Worm (Caenorhabditis elegans) whole organism, mixed stage, embryonic: ENCODE data around the gene delm-1.

Experiments
- ceh-43 ChIP-seq: fragments of 200-800 bp; sonication (Bioruptor generic); optimal IDR thresholded peaks from 2 replicates; lab custom pipeline; 2018; ENCODE audit warnings: mild to moderate bottlenecking, missing genetic modification characterization, moderate library complexity, missing compliant biosample characterization
- drap-1 ChIP-seq: fragments of 200-800 bp; sonication (Bioruptor generic); optimal IDR thresholded peaks from 3 replicates; lab custom pipeline; 2018; ENCODE audit warnings: mild to moderate bottlenecking, missing genetic modification characterization, missing compliant biosample characterization
- lin-13 ChIP-seq: fragments of 150-350 bp; optimal IDR thresholded peaks from 2 replicates; lab custom pipeline; 2014; ENCODE audit warnings: missing biosample characterization, missing genetic modification characterization
- mep-1 ChIP-seq: fragments of 150-350 bp; optimal IDR thresholded peaks from 2 replicates; lab custom pipeline; 2017; ENCODE audit warnings: missing biosample characterization, missing genetic modification reagents, missing genetic modification characterization, inconsistent platforms
- nhr-12 ChIP-seq: fragments of 150-350 bp; optimal IDR thresholded peaks from 2 replicates; lab custom pipeline; 2014; ENCODE audit warnings: missing biosample characterization, missing genetic modification characterization
- pha-4 ChIP-seq: fragments of 150-350 bp; optimal IDR thresholded peaks from 2 replicates; lab custom pipeline; 2018; ENCODE audit warnings: missing biosample characterization, missing genetic modification reagents, missing genetic modification characterization
- snpc-4 ChIP-seq: fragments of 150-350 bp; optimal IDR thresholded peaks from 2 replicates; lab custom pipeline; 2014; ENCODE audit warnings: missing biosample characterization, missing genetic modification characterization
- ztf-11 ChIP-seq: fragments of 150-350 bp; optimal IDR thresholded peaks from 2 replicates; lab custom pipeline; 2014; ENCODE audit warnings: missing biosample characterization, missing genetic modification characterization

DNA sequence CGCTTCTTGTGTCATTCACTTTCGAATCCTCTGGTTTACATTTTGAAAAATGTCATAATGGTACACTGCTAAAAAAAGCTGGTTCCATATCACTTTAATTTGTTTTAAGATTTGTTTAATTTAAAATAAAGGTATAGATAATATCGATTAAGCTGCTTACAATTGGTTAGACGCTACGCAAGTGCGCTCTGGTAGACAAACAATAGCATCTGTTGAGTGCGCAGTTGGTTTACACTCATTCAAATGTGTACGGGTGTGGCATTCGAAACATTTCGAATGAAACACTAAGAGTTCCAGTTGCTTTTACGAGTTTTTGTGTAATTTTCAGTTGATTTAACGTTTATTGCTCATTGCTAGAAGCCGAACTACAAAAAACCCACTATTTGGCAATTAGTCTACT lies 27.8 kb downstream of the delm-1 start:
- TF ChIP-seq snpc-4 (no peak), lin-13 (tag; lab: Kevin White, UChicago) (peak; percentile 32), ceh-43 (GFP tag; lab: Kevin White, UChicago) (no peak), pha-4 (tag; lab: Kevin White, UChicago) (peak; percentile 77), drap-1 (no peak), ztf-11 (tag; lab: Kevin White, UChicago) (no peak), nhr-12 (tag; lab: Kevin White, UChicago) (no peak), mep-1 (peak; percentile 83)
